Worm (Caenorhabditis elegans) whole organism, L2 larva: ENCODE data around the gene mpz-3.

Source experiments
- R02D3.7 ChIP-seq: fragments of 150-350 bp; optimal IDR thresholded peaks from 2 replicates; lab custom pipeline; 2014; ENCODE audit warnings: missing biosample characterization, missing genetic modification characterization
- ZK546.5 ChIP-seq: sonication (generic microtip); optimal IDR thresholded peaks from 2 replicates; lab custom pipeline; 2017; ENCODE audit warnings: missing biosample characterization, missing genetic modification characterization
- ceh-82 ChIP-seq: fragments of 150-350 bp; optimal IDR thresholded peaks from 2 replicates; lab custom pipeline; 2014; ENCODE audit warnings: missing biosample characterization, missing genetic modification characterization
- mbf-1 ChIP-seq: sonication (generic microtip); optimal IDR thresholded peaks from 2 replicates; lab custom pipeline; 2017; ENCODE audit warnings: missing biosample characterization, missing genetic modification characterization
- nhr-11 ChIP-seq: fragments of 150-350 bp; optimal IDR thresholded peaks from 2 replicates; lab custom pipeline; 2014; ENCODE audit warnings: missing biosample characterization, missing genetic modification characterization
- snpc-4 ChIP-seq: fragments of 150-350 bp; optimal IDR thresholded peaks from 2 replicates; lab custom pipeline; 2014; ENCODE audit warnings: missing biosample characterization, missing genetic modification characterization
- unc-39 ChIP-seq: fragments of 150-350 bp; optimal IDR thresholded peaks from 2 replicates; lab custom pipeline; 2014; ENCODE audit warnings: missing biosample characterization, missing genetic modification characterization
- zag-1 ChIP-seq: fragments of 150-350 bp; optimal IDR thresholded peaks from 2 replicates; lab custom pipeline; 2014; ENCODE audit warnings: missing biosample characterization, missing genetic modification characterization

DNA sequence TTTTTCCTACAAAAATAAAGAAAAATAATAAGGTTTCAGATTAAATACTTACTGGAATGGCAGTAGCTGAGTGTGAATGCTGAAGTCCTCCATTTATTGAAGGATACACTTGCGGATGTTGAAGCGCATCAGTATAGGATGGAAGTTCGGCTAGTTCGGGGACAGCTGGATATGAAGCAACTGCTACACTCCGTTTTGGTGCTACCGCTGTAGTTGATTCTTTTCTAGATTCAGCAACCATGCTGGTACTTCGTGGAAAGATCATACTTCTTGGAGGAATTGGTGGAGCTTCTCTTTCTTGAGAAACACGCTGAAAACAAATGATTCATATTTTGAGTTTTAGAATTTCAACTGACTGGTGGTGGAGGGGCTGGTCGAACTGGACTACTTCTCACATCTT is 43.4 kb upstream of the mpz-3 start:
- TF ChIP-seq R02D3.7 (tag; lab: Kevin White, UChicago), result no peak
- TF ChIP-seq unc-39, result no peak
- no peak for TF ChIP-seq snpc-4 (tag; lab: Kevin White, UChicago)
- no peak for TF ChIP-seq ZK546.5
- no peak for TF ChIP-seq nhr-11
- no peak for TF ChIP-seq zag-1
- no peak for TF ChIP-seq mbf-1 (tag; lab: Kevin White, UChicago)
- TF ChIP-seq ceh-82 (tag; lab: Kevin White, UChicago), result no peak
